Fruit fly (Drosophila melanogaster): Measurements from ENCODE around the gene CG11555.

The CG11555 gene

dm6 chr2L:243819-244218 is 29.8 kb upstream of the CG11555 start (continued):
- TF ChIP-seq sima (GFP tag; optimal IDR thresholded peaks at IDR 0.05) (no peak), Optix (GFP tag; IDR thresholded peaks at IDR 0.05) (no peak), fd3F (GFP tag; optimal IDR thresholded peaks at IDR 0.05) (no peak), CG2202 (tag; optimal IDR thresholded peaks at IDR 0.05) (no peak), CG11696 (GFP tag; IDR thresholded peaks at IDR 0.05) (0 out of 2 replicates have a peak, but pooled peaks have one; percentile 24), cwo (GFP tag; optimal IDR thresholded peaks at IDR 0.05) (peak; percentile 42), CG11695 (GFP tag; IDR thresholded peaks at IDR 0.05) (peak; percentile 35; the same call in 1 of the 3 replicates), Eip74EF (GFP tag; optimal IDR thresholded peaks at IDR 0.05) (no peak), usp (GFP tag; optimal IDR thresholded peaks at IDR 0.05) (no peak), oc (tag; optimal IDR thresholded peaks at IDR 0.05) (no peak), crc (GFP tag; optimal IDR thresholded peaks at IDR 0.05) (no peak), CG5245 (GFP tag; optimal IDR thresholded peaks at IDR 0.05) (no peak), Fer3 (tag; optimal IDR thresholded peaks at IDR 0.05) (peak; percentile 28), cg (GFP tag; optimal IDR thresholded peaks at IDR 0.05) (no peak), CG6765 (GFP tag; optimal IDR thresholded peaks at IDR 0.05) (no peak), disco-r (GFP tag; optimal IDR thresholded peaks at IDR 0.05) (no peak), CG13123 (GFP tag; optimal IDR thresholded peaks at IDR 0.05) (no peak), emc (GFP tag; optimal IDR thresholded peaks at IDR 0.05) (no peak), Sox102F (GFP tag; optimal IDR thresholded peaks at IDR 0.05) (no peak), C15 (GFP tag; IDR thresholded peaks at IDR 0.05) (no peak), croc (GFP tag; conservative IDR thresholded peaks at IDR 0.05) (no peak), MBD-R2 (GFP tag; IDR thresholded peaks at IDR 0.05) (peak; percentile 15; the same call in 1 of the 2 replicates), row (GFP tag; IDR thresholded peaks at IDR 0.05) (peak; percentile 61), CG14667 (GFP tag; IDR thresholded peaks at IDR 0.05) (no peak; the same call in 1 of the 2 replicates), sr (GFP tag; IDR thresholded peaks at IDR 0.05) (no peak), CG17361 (GFP tag; IDR thresholded peaks at IDR 0.05) (no peak), CG13894 (tag; optimal IDR thresholded peaks at IDR 0.05) (no peak), Drgx (GFP tag; IDR thresholded peaks at IDR 0.05) (peak; percentile 83), Adf1 (GFP tag; IDR thresholded peaks at IDR 0.05) (no peak), Ptx1 (GFP tag; IDR thresholded peaks at IDR 0.05) (peak; percentile 46), bab2 (GFP tag; optimal IDR thresholded peaks at IDR 0.05) (no peak), corto (GFP tag; optimal IDR thresholded peaks at IDR 0.05) (no peak), CG14710 (tag; optimal IDR thresholded peaks at IDR 0.05) (no peak), CG9437 (GFP tag; optimal IDR thresholded peaks at IDR 0.05) (no peak), nau (GFP tag; optimal IDR thresholded peaks at IDR 0.05) (no peak), GATAe (GFP tag; conservative IDR thresholded peaks at IDR 0.05) (no peak), CG3163 (GFP tag; optimal IDR thresholded peaks at IDR 0.05) (no peak), HmgZ (tag; optimal IDR thresholded peaks at IDR 0.05) (no peak), Pdp1 (GFP tag; optimal IDR thresholded peaks at IDR 0.05) (peak in 1 of 2 experiments; percentile 8), Camta (GFP tag; optimal IDR thresholded peaks at IDR 0.05) (no peak), Dref (GFP tag; IDR thresholded peaks at IDR 0.05) (no peak), Med (GFP tag) (no peak), gsb (GFP tag; IDR thresholded peaks at IDR 0.05) (no peak), CG1602 (GFP tag; optimal IDR thresholded peaks at IDR 0.05) (no peak), CG7357 (GFP tag; IDR thresholded peaks at IDR 0.05) (no peak; the same call in 2 of the 3 replicates), CG1233 (GFP tag; optimal IDR thresholded peaks at IDR 0.05) (no peak), grn (GFP tag; optimal IDR thresholded peaks at IDR 0.05) (no peak), vnd (GFP tag; IDR thresholded peaks at IDR 0.05; ENCODE audit: partially characterized antibody) (no peak), bcd (GFP tag; optimal IDR thresholded peaks at IDR 0.05) (no peak), slbo (GFP tag; IDR thresholded peaks at IDR 0.05) (peak; percentile 69), CG1603 (tag; optimal IDR thresholded peaks at IDR 0.05) (no peak), eve (GFP tag; optimal IDR thresholded peaks at IDR 0.05) (no peak)
